Fruit fly (Drosophila melanogaster) whole organism, wandering third instar larva: ENCODE data around the gene Taf11.

ENCODE experiments used
- Dif ChIP-seq: fragments of 200-275, 200-300 bp; sonication (Bioruptor generic); optimal IDR thresholded peaks from 2 replicates; lab custom pipeline; 2018; ENCODE audit warnings: missing biosample characterization, missing genetic modification characterization; ENCODE audit not compliant: partially characterized antibody
- h ChIP-seq: fragments of 200-800 bp; sonication (Bioruptor generic); optimal IDR thresholded peaks from 3 replicates; lab custom pipeline; 2016; ENCODE audit warnings: missing biosample characterization, mild to moderate bottlenecking, missing genetic modification characterization

dm6 chr2L:9737360-9737759 is 25.7 kb downstream of the Taf11 start:
- TF ChIP-seq h (GFP tag; lab: Kevin White, UChicago) (no peak), Dif (GFP tag; lab: Kevin White, UChicago) (no peak)
